Worm (Caenorhabditis elegans): ENCODE data around the gene Y53F4B.24.

Y53F4B.24 gene

ce11 chrII:15089086-15089895 lies 44.9 kb downstream of the Y53F4B.24 start:
- no peak for TF ChIP-seq aly-2 (tag; optimal IDR thresholded peaks at IDR 0.05)
- no peak for TF ChIP-seq mdt-29 (GFP tag; IDR thresholded peaks at IDR 0.05)
- TF ChIP-seq F44E2.7 (GFP tag; IDR thresholded peaks at IDR 0.05) = no peak
- no peak for TF ChIP-seq lsy-2 (tag; optimal IDR thresholded peaks at IDR 0.05)
- TF ChIP-seq nhr-41 (GFP tag; IDR thresholded peaks at IDR 0.05) = no peak
- TF ChIP-seq lin-38 (GFP tag; IDR thresholded peaks at IDR 0.05) = peak; percentile 60
- TF ChIP-seq tra-1 (GFP tag; IDR thresholded peaks at IDR 0.05) = 0 out of 2 replicates have a peak, but pooled peaks have one; percentile 6
- TF ChIP-seq ces-1 (GFP tag; optimal IDR thresholded peaks at IDR 0.05) = no peak
- no peak for TF ChIP-seq nhr-237 (tag; optimal IDR thresholded peaks at IDR 0.05)
- TF ChIP-seq ztf-7 (tag; optimal IDR thresholded peaks at IDR 0.05) = no peak
- peak; percentile 54 for TF ChIP-seq dmd-6 (GFP tag; IDR thresholded peaks at IDR 0.05)
- TF ChIP-seq tag-97 (GFP tag; IDR thresholded peaks at IDR 0.05) = no peak
- no peak for TF ChIP-seq madf-5 (GFP tag; IDR thresholded peaks at IDR 0.05)
- TF ChIP-seq hif-1 (tag; optimal IDR thresholded peaks at IDR 0.05) = peak in 1 of 2 experiments; percentile 70
- no peak for TF ChIP-seq ZK546.5 (tag; optimal IDR thresholded peaks at IDR 0.05)
- TF ChIP-seq ceh-82 (tag; optimal IDR thresholded peaks at IDR 0.05) = no peak
- TF ChIP-seq T26A8.4 (GFP tag; IDR thresholded peaks at IDR 0.05) = no peak
- peak; percentile 92 for TF ChIP-seq dpl-1 (GFP tag; optimal IDR thresholded peaks at IDR 0.05)
- no peak for TF ChIP-seq nhr-11 (tag; optimal IDR thresholded peaks at IDR 0.05)
- TF ChIP-seq unc-130 (GFP tag; optimal IDR thresholded peaks at IDR 0.05) = peak; percentile 81
- no peak for TF ChIP-seq nhr-111 (GFP tag; optimal IDR thresholded peaks at IDR 0.05)
- TF ChIP-seq zfp-3 (GFP tag; conservative IDR thresholded peaks at IDR 0.05) = 0 out of 2 replicates have a peak, but pooled peaks have one; percentile 30
- no peak for TF ChIP-seq ama-1 (optimal IDR thresholded peaks at IDR 0.05)
- no peak for TF ChIP-seq daf-12 (tag; optimal IDR thresholded peaks at IDR 0.05)
- TF ChIP-seq mes-2 (tag; optimal IDR thresholded peaks at IDR 0.05; ENCODE audit: poor library complexity, severe bottlenecking) = peak; percentile 98
- TF ChIP-seq vab-7 (GFP tag; IDR thresholded peaks at IDR 0.05) = no peak
- no peak for TF ChIP-seq F10B5.3 (tag; optimal IDR thresholded peaks at IDR 0.05)
- TF ChIP-seq rbr-2 (tag; optimal IDR thresholded peaks at IDR 0.05) = peak; percentile 2
- peak; percentile 80; the same call in 1 of the 2 replicates for TF ChIP-seq ZK337.2 (GFP tag; IDR thresholded peaks at IDR 0.05)
- TF ChIP-seq spr-1 (tag; optimal IDR thresholded peaks at IDR 0.05) = no peak
- peak in 1 of 2 experiments; percentile 94 for TF ChIP-seq unc-62 (GFP tag; optimal IDR thresholded peaks at IDR 0.05 in 1 of 2)
- TF ChIP-seq unc-62 (tag; optimal IDR thresholded peaks at IDR 0.05) = no peak
- TF ChIP-seq nhr-76 (tag; optimal IDR thresholded peaks at IDR 0.05) = no peak
- no peak for TF ChIP-seq skn-1 (tag; optimal IDR thresholded peaks at IDR 0.05)
- peak; percentile 8 for TF ChIP-seq F37D6.2 (tag; optimal IDR thresholded peaks at IDR 0.05)
- no peak for TF ChIP-seq dmd-9 (GFP tag; IDR thresholded peaks at IDR 0.05)
- TF ChIP-seq zip-2 (tag; optimal IDR thresholded peaks at IDR 0.05) = no peak
- TF ChIP-seq Y75B8A.6 (GFP tag; IDR thresholded peaks at IDR 0.05) = no peak
- no peak for TF ChIP-seq duxl-1 (tag; optimal IDR thresholded peaks at IDR 0.05; ENCODE audit: poor library complexity)
- TF ChIP-seq ceh-28 (tag; optimal IDR thresholded peaks at IDR 0.05) = no peak
- no peak for TF ChIP-seq nhr-10 (tag; optimal IDR thresholded peaks at IDR 0.05)
- TF ChIP-seq fkh-10 (GFP tag; optimal IDR thresholded peaks at IDR 0.05) = no peak
- TF ChIP-seq pha-4 (GFP tag; IDR thresholded peaks at IDR 0.05) = no peak
- TF ChIP-seq pha-4 (tag; optimal IDR thresholded peaks at IDR 0.05) = no peak
- peak; percentile 49 for TF ChIP-seq dve-1 (tag; optimal IDR thresholded peaks at IDR 0.05; ENCODE audit: insufficient read depth)
- no peak for TF ChIP-seq nhr-48 (tag; optimal IDR thresholded peaks at IDR 0.05)
- peak; percentile 26 for TF ChIP-seq F49E8.2 (tag; optimal IDR thresholded peaks at IDR 0.05; ENCODE audit: borderline replicate concordance)
- TF ChIP-seq set-16 (GFP tag; IDR thresholded peaks at IDR 0.05) = peak; percentile 70; the same call in 1 of the 2 replicates
- TF ChIP-seq hmg-1.1 (GFP tag; IDR thresholded peaks at IDR 0.05) = 0 out of 2 replicates have a peak, but pooled peaks have one; percentile 8
- no peak for TF ChIP-seq F26F4.8 (GFP tag; conservative IDR thresholded peaks at IDR 0.05)

All from whole organism, L4 larva.